Worm (Caenorhabditis elegans): ENCODE results near the gene rabr-3.

Gene rabr-3

DNA sequence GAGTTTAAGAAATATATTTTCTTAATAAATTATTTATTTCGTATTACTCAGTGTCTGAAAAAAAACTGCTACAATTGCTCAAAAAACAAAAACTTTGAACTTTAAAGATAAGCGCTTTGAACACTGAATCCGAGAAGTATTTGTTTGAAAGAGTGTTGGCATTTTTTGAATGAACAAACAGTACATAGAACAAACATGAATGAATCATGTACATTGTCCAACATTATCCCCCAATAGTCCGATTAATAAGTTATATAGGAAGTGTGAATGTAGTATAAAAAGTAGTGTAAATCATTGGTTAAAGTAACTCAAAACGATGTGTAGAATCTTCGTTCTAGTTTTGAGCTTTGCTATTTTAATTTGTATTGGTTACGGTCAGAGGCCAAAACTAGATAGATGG lies 6.3 kb downstream of the rabr-3 start, which contains the start of gene F11A5.17:
TSS of gene F11A5.17 (plus strand) at position 301 of the 400 bp plus-strand sequence.
- no peak for TF ChIP-seq fkh-6 (tag; optimal IDR thresholded peaks at IDR 0.05)
- no peak for TF ChIP-seq zip-5 (tag; optimal IDR thresholded peaks at IDR 0.05)
- TF ChIP-seq ama-1 (optimal IDR thresholded peaks at IDR 0.05) = no peak

ce11 chrV:16202618-16203017 lies 7.1 kb downstream of the rabr-3 start, which contains the start of gene F11A5.18:
F11A5.18 (plus strand) TSS chrV:16202918.
- TF ChIP-seq pha-2 (tag; optimal IDR thresholded peaks at IDR 0.05) (no peak), fkh-10 (GFP tag; optimal IDR thresholded peaks at IDR 0.05) (no peak), npax-4 (tag; optimal IDR thresholded peaks at IDR 0.05) (no peak), ets-4 (tag; optimal IDR thresholded peaks at IDR 0.05) (no peak), fkh-6 (tag; optimal IDR thresholded peaks at IDR 0.05) (no peak), pros-1 (tag; optimal IDR thresholded peaks at IDR 0.05) (no peak), elt-4 (tag; optimal IDR thresholded peaks at IDR 0.05) (no peak)

DNA sequence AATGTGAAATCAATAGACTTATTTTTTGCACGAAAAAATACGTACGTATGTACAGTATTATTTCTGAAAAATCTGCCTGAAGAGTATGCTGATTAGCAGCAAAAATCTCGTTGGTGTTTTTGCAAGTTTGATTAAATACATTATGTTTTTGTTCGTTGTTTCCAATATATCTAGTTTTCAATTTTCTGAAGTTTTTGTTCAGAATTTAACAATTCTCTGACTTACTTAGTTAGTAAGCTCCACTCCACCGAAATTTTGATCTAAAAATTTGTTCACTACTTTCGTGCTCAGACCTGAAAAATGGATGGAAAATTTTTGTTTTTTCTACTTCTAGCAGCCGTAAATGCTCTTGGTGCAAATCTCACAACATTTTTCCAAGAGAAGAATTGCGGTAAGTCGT lies 9.4 kb downstream of the rabr-3 start, which contains the start of gene irld-26:
TSS of gene irld-26 (plus strand) at position 301 of the 400 bp plus-strand sequence.
- no peak for TF ChIP-seq elt-4 (tag; optimal IDR thresholded peaks at IDR 0.05)
- no peak for TF ChIP-seq dve-1 (tag; optimal IDR thresholded peaks at IDR 0.05)
- TF ChIP-seq ceh-19 (GFP tag; optimal IDR thresholded peaks at IDR 0.05) = no peak
- TF ChIP-seq ztf-16 (tag; optimal IDR thresholded peaks at IDR 0.05) = no peak
- TF ChIP-seq K09A11.1 (tag; optimal IDR thresholded peaks at IDR 0.05; ENCODE audit: insufficient read depth) = no peak
- TF ChIP-seq fax-1 (tag; optimal IDR thresholded peaks at IDR 0.05) = no peak
- TF ChIP-seq ceh-14 (tag; optimal IDR thresholded peaks at IDR 0.05) = no peak
- no peak for TF ChIP-seq ceh-48 (tag; optimal IDR thresholded peaks at IDR 0.05)
- TF ChIP-seq fkh-6 (tag; optimal IDR thresholded peaks at IDR 0.05) = no peak
- TF ChIP-seq K02D7.2 (tag; optimal IDR thresholded peaks at IDR 0.05) = no peak

- TF ChIP-seq unc-3 (GFP tag; conservative IDR thresholded peaks at IDR 0.05) (no peak), unc-3 (tag; optimal IDR thresholded peaks at IDR 0.05) (no peak), hlh-15 (tag; optimal IDR thresholded peaks at IDR 0.05) (no peak), ceh-22 (tag; optimal IDR thresholded peaks at IDR 0.05) (no peak), fax-1 (tag; optimal IDR thresholded peaks at IDR 0.05) (no peak), rnt-1 (tag; optimal IDR thresholded peaks at IDR 0.05) (no peak), pha-4 (tag; optimal IDR thresholded peaks at IDR 0.05) (no peak), fkh-6 (tag; optimal IDR thresholded peaks at IDR 0.05) (no peak), sox-4 (tag; optimal IDR thresholded peaks at IDR 0.05) (no peak), unc-55 (GFP tag; optimal IDR thresholded peaks at IDR 0.05) (no peak), ahr-1 (tag; optimal IDR thresholded peaks at IDR 0.05) (no peak), pqm-1 (tag; optimal IDR thresholded peaks at IDR 0.05) (no peak), che-1 (tag; optimal IDR thresholded peaks at IDR 0.05) (no peak)
Measured at ce11 chrV:16209837-16210236, 14.4 kb downstream of the rabr-3 start, which contains the start of gene oac-15. oac-15 (minus strand) TSS chrV:16209937.

DNA sequence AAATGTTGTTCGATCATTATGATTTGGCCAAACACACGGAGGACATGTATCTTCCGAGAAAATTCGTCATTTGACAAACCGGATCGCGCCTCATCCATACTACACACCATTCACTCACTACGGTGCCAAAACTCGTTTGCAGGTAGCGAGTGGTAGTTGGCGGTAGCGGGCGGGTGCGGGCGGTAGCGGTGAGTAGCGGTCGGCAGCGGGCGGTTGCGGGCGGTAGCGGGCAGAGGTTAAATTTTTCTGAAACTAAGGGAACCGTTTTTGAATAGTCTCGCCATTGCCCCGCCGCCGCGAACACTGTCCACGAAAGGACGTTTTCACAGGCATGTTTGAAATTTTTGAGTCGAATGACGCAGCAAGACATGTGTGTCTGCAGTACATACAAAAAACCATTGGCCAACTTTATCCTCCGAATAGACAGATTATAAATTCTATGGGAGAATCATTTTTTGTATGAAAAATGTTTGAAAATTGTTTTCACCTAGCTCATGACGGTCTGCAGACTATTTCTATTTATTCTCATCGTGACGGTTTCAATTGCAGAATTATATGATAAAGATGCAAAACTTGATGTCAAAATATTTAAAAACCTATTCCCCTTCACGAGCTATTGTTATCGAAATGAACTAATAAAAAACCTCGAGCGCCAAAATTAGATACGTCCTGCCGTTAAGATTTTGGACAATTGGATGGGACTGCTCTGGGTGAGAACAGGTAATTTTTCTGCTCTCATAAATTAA lies 15.0 kb downstream of the rabr-3 start, which contains the start of gene F11A5.16:
TSS of gene F11A5.16 (plus strand) at position 696 of the 746 bp plus-strand sequence.
- TF ChIP-seq T23F11.4 (GFP tag; optimal IDR thresholded peaks at IDR 0.05) (no peak), eyg-1 (tag; optimal IDR thresholded peaks at IDR 0.05) (no peak), ceh-14 (tag; optimal IDR thresholded peaks at IDR 0.05) (no peak), ahr-1 (tag; optimal IDR thresholded peaks at IDR 0.05) (no peak), nfya-1 (tag; optimal IDR thresholded peaks at IDR 0.05) (no peak), fkh-10 (GFP tag; optimal IDR thresholded peaks at IDR 0.05) (no peak), pat-9 (tag; optimal IDR thresholded peaks at IDR 0.05) (no peak), ama-1 (optimal IDR thresholded peaks at IDR 0.05) (no peak)

Data from whole organism, late embryonic.